Fruit fly (Drosophila melanogaster): ENCODE data around the gene fz2.
A peak's percentile ranks its signal among the peaks of the same experiment; 100 is the strongest.

The fz2 gene

DNA sequence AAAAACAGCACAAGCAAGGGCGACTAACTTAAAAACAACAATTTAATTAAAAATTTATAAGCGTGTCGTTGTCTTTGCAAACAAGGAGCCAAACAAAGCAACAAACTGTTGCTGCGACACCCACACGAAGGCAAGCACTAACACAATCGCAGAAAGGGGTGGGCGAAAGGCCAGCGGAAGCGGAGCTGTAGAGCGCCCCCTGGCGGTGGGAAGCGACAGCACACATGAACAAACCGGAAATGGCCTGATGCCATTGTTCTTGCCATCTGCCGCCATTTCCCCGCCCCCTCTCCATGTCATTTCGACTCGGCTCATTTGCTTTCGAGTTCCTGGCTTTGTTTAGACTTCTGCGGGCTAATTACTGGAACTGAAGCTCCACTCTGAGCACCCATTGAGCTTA is 102.6 kb downstream of the fz2 start:
- TF ChIP-seq Mio (GFP tag; optimal IDR thresholded peaks at IDR 0.05) = no peak
- no peak for TF ChIP-seq brk (GFP tag; optimal IDR thresholded peaks at IDR 0.05)
- TF ChIP-seq N (GFP tag; optimal IDR thresholded peaks at IDR 0.05) = no peak
- TF ChIP-seq CG32264 (GFP tag; optimal IDR thresholded peaks at IDR 0.05) = no peak
- TF ChIP-seq br (GFP tag; optimal IDR thresholded peaks at IDR 0.05) = no peak
- TF ChIP-seq Dfd (GFP tag; optimal IDR thresholded peaks at IDR 0.05) = no peak
- no peak for TF ChIP-seq dsf (GFP tag; optimal IDR thresholded peaks at IDR 0.05; ENCODE audit: borderline replicate concordance)
- no peak for TF ChIP-seq dmrt93B (GFP tag; optimal IDR thresholded peaks at IDR 0.05)
- TF ChIP-seq woc (GFP tag; optimal IDR thresholded peaks at IDR 0.05) = no peak
- no peak for TF ChIP-seq Hr83 (GFP tag; optimal IDR thresholded peaks at IDR 0.05; ENCODE audit: poor library complexity, severe bottlenecking)
- no peak for TF ChIP-seq dl (GFP tag; optimal IDR thresholded peaks at IDR 0.05; ENCODE audit: insufficient read depth in 1 of 2, partially characterized antibody in 2 of 2)
- no peak for TF ChIP-seq usp (GFP tag; optimal IDR thresholded peaks at IDR 0.05)
- no peak for TF ChIP-seq h (GFP tag; optimal IDR thresholded peaks at IDR 0.05)
- no peak for TF ChIP-seq CrebA (GFP tag; optimal IDR thresholded peaks at IDR 0.05; ENCODE audit: borderline replicate concordance)
- no peak for TF ChIP-seq CG9705 (GFP tag; optimal IDR thresholded peaks at IDR 0.05)
- TF ChIP-seq OdsH (GFP tag; optimal IDR thresholded peaks at IDR 0.05) = no peak
- TF ChIP-seq lola (GFP tag; optimal IDR thresholded peaks at IDR 0.05) = no peak
- TF ChIP-seq psq (GFP tag; optimal IDR thresholded peaks at IDR 0.05) = no peak
- TF ChIP-seq Hr78 (GFP tag; optimal IDR thresholded peaks at IDR 0.05) = no peak

DNA sequence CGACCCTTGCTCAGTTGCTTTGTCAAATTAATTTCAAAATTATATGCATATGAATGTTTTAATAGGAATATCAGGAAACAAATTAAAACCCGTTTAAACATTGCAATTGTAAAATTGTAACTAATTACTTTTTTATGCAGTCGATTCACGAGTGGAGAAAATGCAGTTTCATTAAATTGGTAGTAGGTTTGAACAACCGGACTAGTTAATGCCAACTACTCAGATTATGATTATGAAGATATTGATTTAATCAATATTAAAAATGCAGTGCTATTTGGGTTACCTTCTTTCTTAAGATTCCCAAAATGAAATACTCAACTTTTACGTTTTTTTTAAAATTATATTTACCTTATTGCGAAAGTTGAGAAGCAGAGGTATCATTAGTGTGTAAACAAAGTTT is 105.6 kb downstream of the fz2 start, which contains the start of gene Spn75F:
Gene Spn75F (minus strand): TSS at position 101 of the 400 bp plus-strand sequence.
- TF ChIP-seq Jra (GFP tag; optimal IDR thresholded peaks at IDR 0.05) (no peak), sv (GFP tag; optimal IDR thresholded peaks at IDR 0.05) (no peak), N (GFP tag; optimal IDR thresholded peaks at IDR 0.05) (no peak), OdsH (GFP tag; optimal IDR thresholded peaks at IDR 0.05) (no peak), Myc (optimal IDR thresholded peaks at IDR 0.05) (no peak)

DNA sequence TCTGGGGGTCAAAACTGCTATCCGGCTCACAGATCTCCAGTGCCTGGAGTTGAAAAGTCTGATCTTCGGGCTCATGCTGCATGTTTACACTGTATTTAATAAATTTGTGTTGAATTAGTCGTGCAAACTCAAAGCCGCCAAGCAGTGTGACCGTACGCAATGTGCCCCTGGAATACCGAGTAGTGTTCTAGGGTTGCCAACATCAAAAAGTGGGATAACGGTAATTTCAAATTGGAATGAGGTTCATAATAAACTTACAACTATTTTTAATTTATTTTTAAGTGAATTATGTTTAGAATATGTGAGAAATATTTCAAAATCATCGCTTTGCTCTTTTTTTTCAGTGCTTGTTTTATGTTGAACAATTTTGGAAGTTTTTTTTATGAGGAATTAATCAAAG is 135.0 kb downstream of the fz2 start, which contains the start of gene Gem2:
Gene Gem2 (minus strand): TSS at position 176 of the 400 bp plus-strand sequence.
- TF ChIP-seq usp (GFP tag; optimal IDR thresholded peaks at IDR 0.05) (no peak), CG9705 (GFP tag; optimal IDR thresholded peaks at IDR 0.05) (no peak), h (GFP tag; optimal IDR thresholded peaks at IDR 0.05) (no peak), foxo (GFP tag; optimal IDR thresholded peaks at IDR 0.05) (no peak), Myc (optimal IDR thresholded peaks at IDR 0.05) (no peak), Mio (GFP tag; optimal IDR thresholded peaks at IDR 0.05) (no peak), Hnf4 (GFP tag; optimal IDR thresholded peaks at IDR 0.05) (no peak)

DNA sequence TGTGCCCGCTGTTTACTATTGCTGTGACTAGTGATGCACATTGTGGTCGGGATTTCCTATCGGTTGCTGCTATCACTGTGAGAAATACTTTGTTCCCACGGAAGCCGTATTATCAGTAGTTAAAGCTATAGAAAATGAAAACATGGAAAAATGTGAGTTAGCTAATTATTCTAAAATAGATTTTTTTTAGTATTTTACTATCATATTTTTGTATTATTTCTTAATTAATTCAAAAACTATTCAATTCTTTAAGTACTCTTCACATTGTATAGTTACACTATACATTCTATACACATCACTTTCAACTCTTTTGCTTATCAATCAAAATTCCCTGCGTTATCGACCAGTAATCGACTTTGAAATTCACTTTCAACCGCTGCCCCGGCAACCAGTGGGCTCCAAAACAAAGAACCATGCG is 137.5 kb downstream of the fz2 start, which contains the start of the genes Naxd and CG14079:
Gene Naxd (minus strand): TSS at position 45 of the 418 bp plus-strand sequence.
Gene CG14079 (plus strand): TSS at position 335 of the 418 bp plus-strand sequence.
- TF ChIP-seq woc (GFP tag; optimal IDR thresholded peaks at IDR 0.05) = peak; percentile 26
- no peak for TF ChIP-seq Hr78 (GFP tag; optimal IDR thresholded peaks at IDR 0.05)
- peak; percentile 78 for TF ChIP-seq h (GFP tag; optimal IDR thresholded peaks at IDR 0.05)
- no peak for TF ChIP-seq brk (GFP tag; optimal IDR thresholded peaks at IDR 0.05)
- TF ChIP-seq Hnf4 (GFP tag; optimal IDR thresholded peaks at IDR 0.05) = peak; percentile 83
- TF ChIP-seq Myc (optimal IDR thresholded peaks at IDR 0.05) = no peak
- peak; percentile 41 for TF ChIP-seq Jra (GFP tag; optimal IDR thresholded peaks at IDR 0.05)
- TF ChIP-seq Dif (GFP tag; optimal IDR thresholded peaks at IDR 0.05; ENCODE audit: partially characterized antibody) = no peak
- TF ChIP-seq br (GFP tag; optimal IDR thresholded peaks at IDR 0.05) = peak; percentile 63
- no peak for TF ChIP-seq CG32264 (GFP tag; optimal IDR thresholded peaks at IDR 0.05)
- no peak for TF ChIP-seq CrebA (GFP tag; optimal IDR thresholded peaks at IDR 0.05; ENCODE audit: borderline replicate concordance)
- TF ChIP-seq usp (GFP tag; optimal IDR thresholded peaks at IDR 0.05) = no peak
- peak; percentile 89 for TF ChIP-seq rgr (GFP tag; optimal IDR thresholded peaks at IDR 0.05)
- no peak for TF ChIP-seq dmrt93B (GFP tag; optimal IDR thresholded peaks at IDR 0.05)
- TF ChIP-seq Hr83 (GFP tag; optimal IDR thresholded peaks at IDR 0.05; ENCODE audit: poor library complexity, severe bottlenecking) = peak; percentile 42
- TF ChIP-seq Rel (GFP tag; optimal IDR thresholded peaks at IDR 0.05) = no peak
- TF ChIP-seq Rel (tag; optimal IDR thresholded peaks at IDR 0.05) = no peak
- no peak for TF ChIP-seq Dfd (GFP tag; optimal IDR thresholded peaks at IDR 0.05)
- peak; percentile 73 for TF ChIP-seq psq (GFP tag; optimal IDR thresholded peaks at IDR 0.05)
- peak; percentile 78 for TF ChIP-seq HLH106 (tag; optimal IDR thresholded peaks at IDR 0.05)
- no peak for TF ChIP-seq pan (optimal IDR thresholded peaks at IDR 0.05)
- no peak for TF ChIP-seq Abd-B (GFP tag; optimal IDR thresholded peaks at IDR 0.05)
- TF ChIP-seq sage (GFP tag; optimal IDR thresholded peaks at IDR 0.05) = peak; percentile 19
- no peak for TF ChIP-seq N (GFP tag; optimal IDR thresholded peaks at IDR 0.05)
- TF ChIP-seq ey (GFP tag; optimal IDR thresholded peaks at IDR 0.05) = peak; percentile 64
- TF ChIP-seq Vsx2 (GFP tag; optimal IDR thresholded peaks at IDR 0.05; ENCODE audit: partially characterized antibody) = no peak
- peak; percentile 10 for TF ChIP-seq jim (GFP tag; optimal IDR thresholded peaks at IDR 0.05)
- no peak for TF ChIP-seq Mio (GFP tag; optimal IDR thresholded peaks at IDR 0.05)
- TF ChIP-seq sv (GFP tag; optimal IDR thresholded peaks at IDR 0.05) = peak; percentile 26
- TF ChIP-seq CG9705 (GFP tag; optimal IDR thresholded peaks at IDR 0.05) = peak; percentile 47
- no peak for TF ChIP-seq tai (GFP tag; optimal IDR thresholded peaks at IDR 0.05)
- TF ChIP-seq GATAd (GFP tag; optimal IDR thresholded peaks at IDR 0.05) = peak; percentile 24
- TF ChIP-seq dsf (GFP tag; optimal IDR thresholded peaks at IDR 0.05; ENCODE audit: borderline replicate concordance) = peak; percentile 19
- TF ChIP-seq OdsH (GFP tag; optimal IDR thresholded peaks at IDR 0.05) = peak; percentile 77
- TF ChIP-seq foxo (GFP tag; optimal IDR thresholded peaks at IDR 0.05) = peak in 1 of 2 experiments; percentile 90
- peak; percentile 62 for TF ChIP-seq Sp1 (GFP tag; optimal IDR thresholded peaks at IDR 0.05)
- TF ChIP-seq dl (GFP tag; optimal IDR thresholded peaks at IDR 0.05; ENCODE audit: insufficient read depth in 1 of 2, partially characterized antibody in 2 of 2) = no peak
- TF ChIP-seq lola (GFP tag; optimal IDR thresholded peaks at IDR 0.05) = no peak
- TF ChIP-seq fru (GFP tag; optimal IDR thresholded peaks at IDR 0.05) = peak; percentile 71
